Worm (Caenorhabditis elegans): ENCODE results near the gene H02F09.3.

ce11 chrX:1556917-1557316, 11.6 kb upstream of the H02F09.3 start:
- TF ChIP-seq dao-5 (tag; optimal IDR thresholded peaks at IDR 0.05) (no peak), W03F9.2 (tag; optimal IDR thresholded peaks at IDR 0.05) (no peak)
